Fruit fly (Drosophila melanogaster) whole organism, pupa: ENCODE data around the gene mtgo.

Experiments used
- CG12605 ChIP-seq: fragments of 200-800 bp; sonication (Bioruptor generic); IDR thresholded peaks from 2 replicates; pipeline ENCODE4 v1.3.6; 2022; ENCODE audit warnings: missing biosample characterization, missing genetic modification characterization
- CG15710 ChIP-seq: fragments of 200-800 bp; sonication (Bioruptor generic); optimal IDR thresholded peaks from 2 replicates; lab custom pipeline; 2018; ENCODE audit warnings: missing biosample characterization, mild to moderate bottlenecking, missing genetic modification characterization, moderate library complexity
- CG17806 ChIP-seq: fragments of 200-800 bp; sonication (Bioruptor generic); optimal IDR thresholded peaks from 2 replicates; lab custom pipeline; 2018; ENCODE audit warnings: missing biosample characterization, mild to moderate bottlenecking, missing genetic modification characterization, moderate library complexity
- CG32121 ChIP-seq: fragments of 200-800 bp; sonication (Bioruptor generic); IDR thresholded peaks from 2 replicates; pipeline ENCODE4 v1.3.6; 2022; ENCODE audit warnings: missing biosample characterization, missing genetic modification characterization
- CG8159 ChIP-seq: fragments of 200-800 bp; sonication (Bioruptor generic); optimal IDR thresholded peaks from 3 replicates; lab custom pipeline; 2018; ENCODE audit warnings: missing biosample characterization, mild to moderate bottlenecking, missing genetic modification characterization, moderate library complexity
- CG8301 ChIP-seq: fragments of 200-800 bp; sonication (Bioruptor generic); optimal IDR thresholded peaks from 2 replicates; lab custom pipeline; 2018; ENCODE audit warnings: missing biosample characterization, mild to moderate bottlenecking, missing genetic modification characterization
- CG9948 ChIP-seq: fragments of 200-800 bp; sonication (Bioruptor generic); optimal IDR thresholded peaks from 2 replicates; lab custom pipeline; 2018; ENCODE audit warnings: missing biosample characterization, mild to moderate bottlenecking, missing genetic modification characterization, moderate library complexity
- EcR ChIP-seq: fragments of 200-800 bp; sonication (Bioruptor generic); optimal IDR thresholded peaks from 3 replicates; lab custom pipeline; 2019; ENCODE audit warnings: missing biosample characterization, missing genetic modification characterization, mild to moderate bottlenecking, moderate library complexity, missing genetic modification reagents
- Ets98B ChIP-seq: fragments of 200-800 bp; sonication (Bioruptor generic); IDR thresholded peaks from 2 replicates; pipeline ENCODE4 v1.3.6; 2022; ENCODE audit warnings: missing biosample characterization, missing genetic modification characterization
- Pif1A ChIP-seq: fragments of 200-800 bp; sonication (Bioruptor generic); optimal IDR thresholded peaks from 3 replicates; lab custom pipeline; 2016; ENCODE audit warnings: missing biosample characterization, missing genetic modification characterization
- Snoo ChIP-seq: fragments of 200-800 bp; sonication (Bioruptor generic); optimal IDR thresholded peaks from 3 replicates; lab custom pipeline; 2017; ENCODE audit warnings: missing biosample characterization, mild to moderate bottlenecking, missing genetic modification characterization, inconsistent platforms
- fd96Ca ChIP-seq: fragments of 200-800 bp; sonication (Bioruptor generic); IDR thresholded peaks from 3 replicates; pipeline ENCODE4 v1.3.6; 2022; ENCODE audit warnings: missing biosample characterization, missing genetic modification characterization
- gl ChIP-seq: fragments of 200-800 bp; sonication (Bioruptor generic); optimal IDR thresholded peaks from 2 replicates; lab custom pipeline; 2018; ENCODE audit warnings: missing biosample characterization, mild to moderate bottlenecking, missing genetic modification characterization

DNA sequence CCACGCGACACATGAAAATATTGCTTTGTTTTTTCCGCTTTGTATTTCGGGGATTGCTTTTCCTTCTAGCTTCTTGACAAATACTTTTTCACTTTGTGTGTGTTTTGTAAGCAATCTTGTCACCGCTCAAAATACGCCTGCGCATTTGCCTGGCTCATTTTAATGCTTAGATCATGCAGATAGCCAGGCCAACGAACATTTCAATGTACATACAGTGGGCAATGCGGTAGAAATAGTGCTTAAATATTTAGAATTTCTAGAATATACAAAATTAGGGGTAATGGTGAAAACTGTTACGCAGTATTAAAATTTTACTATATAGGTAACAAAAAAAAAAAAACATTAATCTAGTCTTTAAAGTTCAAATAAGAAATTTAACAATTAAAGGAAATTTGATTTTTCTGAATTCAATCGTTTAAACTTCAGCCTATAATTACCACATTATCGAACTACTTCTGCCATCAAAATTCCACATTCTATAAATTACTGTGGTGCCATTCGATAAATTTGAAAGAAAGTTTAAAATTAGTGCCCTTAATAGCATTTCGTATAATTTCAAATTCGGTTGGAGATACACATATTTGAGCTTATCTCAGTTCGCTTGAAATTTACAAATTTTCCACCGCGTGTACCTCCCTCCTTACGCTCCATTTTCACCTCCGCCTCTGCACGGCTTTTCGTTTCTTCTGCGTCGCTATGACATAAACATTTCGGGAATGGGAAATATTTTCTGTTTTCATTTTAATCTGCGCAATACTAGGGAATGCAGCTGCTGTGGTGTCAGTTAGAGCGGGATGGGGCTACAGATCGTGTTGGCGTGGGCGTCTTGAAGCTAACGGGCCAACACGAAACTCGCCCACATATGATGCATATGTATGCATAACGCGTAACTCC lies 162.3 kb downstream of the mtgo start:
- TF ChIP-seq Pif1A (GFP tag; lab: Kevin White, UChicago): no peak
- TF ChIP-seq CG17806 (tag; lab: Kevin White, UChicago): no peak
- no peak for TF ChIP-seq Ets98B (GFP tag; lab: Robert Waterston, UW)
- TF ChIP-seq EcR (GFP tag; lab: Kevin White, UChicago): no peak
- no peak for TF ChIP-seq Snoo
- no peak for TF ChIP-seq gl (tag; lab: Kevin White, UChicago)
- no peak for TF ChIP-seq fd96Ca (GFP tag; lab: Robert Waterston, UW)
- TF ChIP-seq CG15710: no peak
- no peak for TF ChIP-seq CG32121 (GFP tag; lab: Robert Waterston, UW)
- TF ChIP-seq CG8159 (tag; lab: Kevin White, UChicago): no peak
- no peak for TF ChIP-seq CG8301 (tag; lab: Kevin White, UChicago)
- TF ChIP-seq CG12605: no peak
- no peak for TF ChIP-seq CG9948
